Worm (Caenorhabditis elegans): ENCODE results near the gene F07H5.10.

DNA sequence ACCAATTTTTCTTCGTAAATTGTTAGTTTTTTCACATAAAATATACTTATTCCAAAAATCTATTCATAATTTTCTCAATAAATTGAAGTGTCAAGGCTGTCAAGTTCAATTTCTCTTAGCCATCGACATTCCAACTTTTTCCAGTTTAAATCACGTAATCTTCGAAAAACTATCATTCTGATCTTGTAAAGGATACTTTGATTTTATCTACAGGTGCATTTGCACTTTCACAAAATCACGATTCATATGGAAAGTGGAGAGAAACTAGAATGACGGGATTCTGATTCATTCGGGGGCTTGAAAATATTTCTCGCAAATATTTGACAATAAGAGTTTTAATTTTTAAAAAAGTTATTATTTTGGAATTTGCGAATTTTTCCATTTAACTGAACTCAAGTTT lies 44.9 kb upstream of the F07H5.10 start:
- no peak for TF ChIP-seq unc-62 (GFP tag; optimal IDR thresholded peaks at IDR 0.05 in 1 of 2)
- no peak for TF ChIP-seq unc-62 (tag; optimal IDR thresholded peaks at IDR 0.05)
- no peak for TF ChIP-seq ama-1 (optimal IDR thresholded peaks at IDR 0.05)
- no peak for TF ChIP-seq unc-39 (tag; optimal IDR thresholded peaks at IDR 0.05)
- no peak for TF ChIP-seq Y48G9A.11 (GFP tag; IDR thresholded peaks at IDR 0.05)
- TF ChIP-seq R02D3.7 (tag; optimal IDR thresholded peaks at IDR 0.05): no peak
- TF ChIP-seq ceh-62 (tag; optimal IDR thresholded peaks at IDR 0.05): no peak
- no peak for TF ChIP-seq lin-38 (GFP tag; IDR thresholded peaks at IDR 0.05)
